Worm (Caenorhabditis elegans) whole organism, L2 larva: ENCODE data around the gene F49E12.10.

Experiments used
- C34F6.9 ChIP-seq: fragments of 150-350 bp; optimal IDR thresholded peaks from 2 replicates; lab custom pipeline; 2014; ENCODE audit warnings: missing biosample characterization, missing genetic modification characterization
- F13H6.1 ChIP-seq: sonication (generic microtip); optimal IDR thresholded peaks from 2 replicates; lab custom pipeline; 2016; ENCODE audit warnings: missing genetic modification characterization, missing compliant biosample characterization
- R02D3.7 ChIP-seq: fragments of 150-350 bp; optimal IDR thresholded peaks from 2 replicates; lab custom pipeline; 2014; ENCODE audit warnings: missing biosample characterization, missing genetic modification characterization
- Y55F3AM.14 ChIP-seq: fragments of 200-800 bp; sonication (Bioruptor generic); optimal IDR thresholded peaks from 2 replicates; lab custom pipeline; 2018; ENCODE audit warnings: mild to moderate bottlenecking, missing genetic modification characterization, missing compliant biosample characterization
- ZK546.5 ChIP-seq: sonication (generic microtip); optimal IDR thresholded peaks from 2 replicates; lab custom pipeline; 2017; ENCODE audit warnings: missing biosample characterization, missing genetic modification characterization
- aly-2 ChIP-seq: fragments of 150-350 bp; optimal IDR thresholded peaks from 2 replicates; lab custom pipeline; 2014; ENCODE audit warnings: missing biosample characterization, missing genetic modification characterization
- ama-1 ChIP-seq: fragments of 150-350 bp; optimal IDR thresholded peaks from 2 replicates; lab custom pipeline; 2018; ENCODE audit warnings: inconsistent platforms
- ceh-16 ChIP-seq: fragments of 150-350 bp; optimal IDR thresholded peaks from 2 replicates; lab custom pipeline; 2014; ENCODE audit warnings: missing biosample characterization, missing genetic modification characterization
- crh-2 ChIP-seq: sonication (generic microtip); optimal IDR thresholded peaks from 2 replicates; lab custom pipeline; 2017; ENCODE audit warnings: missing biosample characterization, missing genetic modification characterization
- egl-27 ChIP-seq: sonication (generic microtip); optimal IDR thresholded peaks from 3 replicates; lab custom pipeline; 2017; ENCODE audit warnings: missing biosample characterization, missing genetic modification reagents, missing genetic modification characterization
- elt-3 ChIP-seq: sonication (generic microtip); optimal IDR thresholded peaks from 2 replicates; lab custom pipeline; 2017; ENCODE audit warnings: missing biosample characterization, missing genetic modification characterization
- fos-1 ChIP-seq: fragments of 150-350 bp; optimal IDR thresholded peaks from 2 replicates; lab custom pipeline; 2014; ENCODE audit warnings: missing biosample characterization, missing genetic modification characterization
- gmeb-1 ChIP-seq: fragments of 150-350 bp; optimal IDR thresholded peaks from 2 replicates; lab custom pipeline; 2014; ENCODE audit warnings: missing biosample characterization, missing genetic modification characterization
- lin-13 ChIP-seq: fragments of 150-350 bp; optimal IDR thresholded peaks from 2 replicates; lab custom pipeline; 2014; ENCODE audit warnings: missing biosample characterization, missing genetic modification reagents, missing genetic modification characterization
- lsy-2 ChIP-seq, 2 experiments: fragments of 150-350 bp in 1 of 2; sonication (generic microtip) in 1 of 2; optimal IDR thresholded peaks; 2 replicates each; lab custom pipeline; 2014 to 2017; ENCODE audit warnings: missing biosample characterization in 2 of 2, missing genetic modification characterization in 2 of 2
- mab-5 ChIP-seq: fragments of 150-350 bp; optimal IDR thresholded peaks from 2 replicates; lab custom pipeline; 2014; ENCODE audit warnings: missing biosample characterization, missing genetic modification characterization
- mdl-1 ChIP-seq, 2 experiments: fragments of 150-350 bp in 1 of 2; sonication (generic microtip) in 1 of 2; optimal IDR thresholded peaks; 2 replicates each; lab custom pipeline; 2017; ENCODE audit warnings: missing biosample characterization in 2 of 2, missing genetic modification characterization in 2 of 2
- nhr-10 ChIP-seq: sonication (generic microtip); optimal IDR thresholded peaks from 2 replicates; lab custom pipeline; 2017; ENCODE audit warnings: missing biosample characterization, missing genetic modification characterization
- nhr-11 ChIP-seq: fragments of 150-350 bp; optimal IDR thresholded peaks from 2 replicates; lab custom pipeline; 2014; ENCODE audit warnings: missing biosample characterization, missing genetic modification characterization
- nhr-129 ChIP-seq: fragments of 150-350 bp; optimal IDR thresholded peaks from 2 replicates; lab custom pipeline; 2014; ENCODE audit warnings: missing biosample characterization, missing genetic modification characterization
- nhr-23 ChIP-seq: fragments of 150-350 bp; optimal IDR thresholded peaks from 2 replicates; lab custom pipeline; 2014; ENCODE audit warnings: missing biosample characterization, missing genetic modification reagents, missing genetic modification characterization
- nhr-77 ChIP-seq: fragments of 150-350 bp; optimal IDR thresholded peaks from 2 replicates; lab custom pipeline; 2014; ENCODE audit warnings: missing biosample characterization, missing genetic modification characterization
- sem-4 ChIP-seq: fragments of 150-350 bp; optimal IDR thresholded peaks from 2 replicates; lab custom pipeline; 2014; ENCODE audit warnings: missing biosample characterization, missing genetic modification reagents, missing genetic modification characterization
- skn-1 ChIP-seq: sonication (generic microtip); optimal IDR thresholded peaks from 2 replicates; lab custom pipeline; 2017; ENCODE audit warnings: missing biosample characterization, missing genetic modification characterization
- sma-3 ChIP-seq: sonication (generic microtip); optimal IDR thresholded peaks from 2 replicates; lab custom pipeline; 2016; ENCODE audit warnings: missing genetic modification reagents, missing genetic modification characterization, missing compliant biosample characterization
- sma-9 ChIP-seq, 2 experiments: fragments of 150-350 bp in 1 of 2; sonication (generic microtip) in 1 of 2; optimal IDR thresholded peaks; 2 replicates each; lab custom pipeline; 2014 to 2016; ENCODE audit warnings: missing genetic modification characterization in 2 of 2, mild to moderate bottlenecking in 1 of 2, missing biosample characterization in 1 of 2, missing compliant biosample characterization in 1 of 2, missing genetic modification reagents in 1 of 2, moderate library complexity in 1 of 2
- unc-39 ChIP-seq: fragments of 150-350 bp; optimal IDR thresholded peaks from 2 replicates; lab custom pipeline; 2014; ENCODE audit warnings: missing biosample characterization, missing genetic modification characterization
- unc-62 ChIP-seq: fragments of 150-350 bp; optimal IDR thresholded peaks from 2 replicates; lab custom pipeline; 2014; ENCODE audit warnings: missing biosample characterization, missing genetic modification reagents, missing genetic modification characterization
- ztf-11 ChIP-seq: sonication (generic microtip); optimal IDR thresholded peaks from 2 replicates; lab custom pipeline; 2017; ENCODE audit warnings: missing biosample characterization, missing genetic modification characterization
- ztf-4 ChIP-seq: fragments of 150-350 bp; optimal IDR thresholded peaks from 2 replicates; lab custom pipeline; 2014; ENCODE audit warnings: missing biosample characterization, missing genetic modification characterization

Gene F49E12.10

DNA sequence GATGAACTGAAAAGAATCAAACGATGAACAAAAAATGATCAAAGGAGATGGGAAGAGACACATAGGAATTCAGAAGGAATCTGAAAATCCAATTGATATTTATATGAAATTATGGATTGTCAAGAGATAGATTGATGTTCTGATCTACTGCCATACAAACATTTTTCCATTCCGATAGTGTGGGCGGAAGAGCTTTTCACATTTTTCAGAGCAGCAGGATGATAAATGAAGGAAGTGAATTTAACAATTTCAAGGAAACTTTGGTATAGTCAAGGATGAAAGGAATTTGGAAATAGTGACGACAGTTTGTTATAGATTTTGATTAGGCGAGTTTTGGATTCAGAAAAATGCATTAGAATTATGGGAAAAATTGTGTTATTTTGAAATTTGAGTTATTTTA is 14.5 kb downstream of the F49E12.10 start, which contains the start of gene ubc-24:
TSS of gene ubc-24 (plus strand) at position 301 of the 400 bp plus-strand sequence.
- no peak for TF ChIP-seq F13H6.1 (tag; lab: Kevin White, UChicago)
- TF ChIP-seq lsy-2 (tag; optimal IDR thresholded peaks at IDR 0.05; lab: Kevin White, UChicago) = no peak
- no peak for TF ChIP-seq skn-1 (tag; lab: Kevin White, UChicago)
- no peak for TF ChIP-seq unc-62
- TF ChIP-seq R02D3.7 (tag; lab: Kevin White, UChicago) = no peak
- no peak for TF ChIP-seq C34F6.9 (tag; lab: Kevin White, UChicago)
- TF ChIP-seq mab-5 (tag; lab: Kevin White, UChicago) = no peak
- no peak for TF ChIP-seq Y55F3AM.14
- no peak for TF ChIP-seq ztf-4
- TF ChIP-seq gmeb-1 = no peak
- TF ChIP-seq nhr-77 (tag; lab: Kevin White, UChicago) = no peak
- no peak for TF ChIP-seq mdl-1 (tag; optimal IDR thresholded peaks at IDR 0.05; lab: Kevin White, UChicago)
- no peak for TF ChIP-seq fos-1
- no peak for TF ChIP-seq aly-2 (tag; lab: Kevin White, UChicago)
- no peak for TF ChIP-seq unc-39 (tag; lab: Kevin White, UChicago)
- TF ChIP-seq ztf-11 (tag; lab: Kevin White, UChicago) = no peak
- TF ChIP-seq sma-3 (GFP tag; lab: Kevin White, UChicago) = no peak
- no peak for TF ChIP-seq lin-13 (GFP tag; lab: Kevin White, UChicago)

ce11 chrII:8407491-8407890 is 16.6 kb downstream of the F49E12.10 start, which contains the start of gene sra-13:
sra-13 (plus strand) TSS chrII:8407685.
- TF ChIP-seq skn-1 (tag; lab: Kevin White, UChicago) (no peak), crh-2 (no peak), lsy-2 (tag; optimal IDR thresholded peaks at IDR 0.05; lab: Kevin White, UChicago) (no peak), ztf-11 (tag; lab: Kevin White, UChicago) (no peak), aly-2 (tag; lab: Kevin White, UChicago) (no peak), ceh-16 (no peak), elt-3 (tag; lab: Kevin White, UChicago) (no peak), ZK546.5 (tag; lab: Kevin White, UChicago) (no peak), egl-27 (tag; lab: Kevin White, UChicago) (no peak), nhr-129 (no peak), nhr-11 (no peak)

DNA sequence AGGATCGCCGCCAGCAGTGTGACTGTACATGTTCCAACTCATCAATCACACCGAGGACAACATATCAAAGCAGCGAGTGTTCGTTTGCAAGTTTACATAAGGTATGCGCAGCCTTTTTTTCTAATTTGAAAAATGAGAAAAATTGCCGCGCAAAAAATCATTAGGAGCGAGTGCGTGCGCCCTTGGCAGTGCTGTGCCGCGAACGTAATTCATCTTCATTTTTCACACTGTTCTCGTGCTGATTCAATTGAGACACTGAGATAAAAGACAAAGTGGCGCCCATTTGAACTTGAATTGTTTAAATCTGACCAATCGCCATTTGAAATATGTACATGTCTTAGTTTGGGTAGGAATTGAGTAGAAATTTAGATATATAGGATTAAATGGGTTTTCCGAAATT is 18.7 kb downstream of the F49E12.10 start:
- TF ChIP-seq egl-27 (tag; lab: Kevin White, UChicago) (no peak), sem-4 (tag; lab: Kevin White, UChicago) (peak; percentile 28), ama-1 (lab: Kevin White, UChicago) (no peak), F13H6.1 (tag; lab: Kevin White, UChicago) (no peak)

DNA sequence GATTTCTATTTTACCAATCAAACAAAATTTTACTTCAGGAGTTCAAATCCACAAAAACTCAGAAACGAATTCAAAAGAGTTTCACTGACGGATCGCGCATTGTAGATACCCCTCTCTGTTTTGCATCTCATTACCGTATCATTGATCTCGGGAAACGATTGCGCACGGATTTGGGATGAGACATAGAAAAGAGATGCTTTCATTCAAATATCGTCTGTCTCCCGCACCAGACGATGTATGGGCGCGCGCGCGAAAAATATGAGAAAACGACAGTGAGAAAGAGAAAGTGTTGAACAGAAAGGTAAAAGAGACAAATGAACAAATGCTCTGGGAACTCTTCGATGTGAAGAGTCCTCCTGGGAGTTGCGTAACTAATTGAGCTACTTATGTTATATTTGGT is 20.2 kb downstream of the F49E12.10 start:
- TF ChIP-seq ama-1 (lab: Kevin White, UChicago) (no peak), sma-3 (GFP tag; lab: Kevin White, UChicago) (no peak), nhr-23 (tag; lab: Kevin White, UChicago) (no peak), F13H6.1 (tag; lab: Kevin White, UChicago) (no peak)

- TF ChIP-seq fos-1 (peak; percentile 51), sma-9 (GFP tag; optimal IDR thresholded peaks at IDR 0.05; lab: Kevin White, UChicago) (peak; percentile 30), sma-9 (tag; optimal IDR thresholded peaks at IDR 0.05; lab: Kevin White, UChicago) (no peak), nhr-10 (tag; lab: Kevin White, UChicago) (no peak), ceh-16 (peak; percentile 7)
These were observed 21.3 kb downstream of the F49E12.10 start, which contains the start of gene efl-3 for ce11 chrII:8412061-8412721. efl-3 (plus strand) TSS chrII:8412671.

DNA sequence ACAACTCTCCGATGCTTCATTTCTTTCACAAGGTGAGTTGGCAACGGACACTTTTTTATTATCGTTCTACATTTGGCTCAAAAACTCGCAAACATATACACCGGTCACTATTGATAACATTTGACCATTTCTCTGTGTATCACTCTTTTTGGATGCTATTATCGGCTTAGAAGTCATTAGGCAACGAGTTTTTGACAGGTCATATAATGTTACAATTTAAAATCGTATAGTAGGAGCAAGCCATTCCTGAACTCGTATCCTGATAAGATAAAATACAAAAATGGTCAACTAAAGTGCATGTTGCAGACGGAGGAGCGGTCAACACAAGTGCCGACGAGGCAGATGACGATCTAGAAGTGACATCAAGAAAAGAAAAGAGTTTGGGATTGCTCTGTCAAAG is 22.1 kb downstream of the F49E12.10 start:
- TF ChIP-seq C34F6.9 (tag; lab: Kevin White, UChicago) = no peak
- TF ChIP-seq fos-1 = peak; percentile 20
